Fruit fly (Drosophila melanogaster): ENCODE results near the gene CG33170.

The CG33170 gene

DNA sequence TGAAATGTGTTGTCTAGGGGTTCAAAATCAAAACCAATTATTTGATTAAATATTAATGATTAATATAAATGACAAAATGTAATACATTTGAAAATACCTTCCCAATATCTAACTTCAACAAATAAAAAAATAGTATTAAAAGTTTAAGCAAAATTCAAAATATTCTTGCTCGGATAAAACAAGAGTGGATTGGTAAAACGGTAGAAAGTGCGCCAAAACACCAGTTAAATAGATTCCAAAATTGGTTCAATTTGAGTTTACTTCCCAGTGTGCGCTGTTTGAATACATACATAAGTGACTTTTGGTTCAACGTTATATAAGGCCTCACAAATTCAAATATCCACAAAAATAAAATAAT, 640 bp downstream of the CG33170 start (continued):
- TF ChIP-seq tx (GFP tag; optimal IDR thresholded peaks at IDR 0.05) (no peak), gce (GFP tag; IDR thresholded peaks at IDR 0.05) (0 out of 3 replicates have a peak, but pooled peaks have one; percentile 15), NC2β (GFP tag; optimal IDR thresholded peaks at IDR 0.05) (no peak), hb (GFP tag; IDR thresholded peaks at IDR 0.05; ENCODE audit: partially characterized antibody) (no peak; the same call in 2 of the 3 replicates), CG10462 (GFP tag; optimal IDR thresholded peaks at IDR 0.05) (peak; percentile 17), CG7839 (tag; optimal IDR thresholded peaks at IDR 0.05) (peak; percentile 86), CG10565 (GFP tag; optimal IDR thresholded peaks at IDR 0.05) (no peak), GATAe (GFP tag; conservative IDR thresholded peaks at IDR 0.05) (0 out of 2 replicates have a peak, but pooled peaks have one; percentile 30), CG4282 (GFP tag; optimal IDR thresholded peaks at IDR 0.05) (no peak), Tbp (GFP tag; optimal IDR thresholded peaks at IDR 0.05) (no peak), caup (GFP tag; optimal IDR thresholded peaks at IDR 0.05; ENCODE audit: severe bottlenecking) (peak; percentile 58), Optix (GFP tag; IDR thresholded peaks at IDR 0.05) (0 out of 3 replicates have a peak, but pooled peaks have one; percentile 22), CG7556 (GFP tag; optimal IDR thresholded peaks at IDR 0.05) (peak; percentile 81), Hand (GFP tag; optimal IDR thresholded peaks at IDR 0.05) (peak; percentile 61), CG6813 (GFP tag; optimal IDR thresholded peaks at IDR 0.05) (peak; percentile 62), CG10209 (GFP tag; optimal IDR thresholded peaks at IDR 0.05) (peak; percentile 67), Dp (GFP tag; optimal IDR thresholded peaks at IDR 0.05) (no peak), CG4854 (GFP tag; optimal IDR thresholded peaks at IDR 0.05) (peak; percentile 21), CG7963 (GFP tag; IDR thresholded peaks at IDR 0.05; ENCODE audit: partially characterized antibody) (no peak), dm (GFP tag; optimal IDR thresholded peaks at IDR 0.05) (no peak), mirr (GFP tag; optimal IDR thresholded peaks at IDR 0.05) (no peak), Dip3 (GFP tag; optimal IDR thresholded peaks at IDR 0.05) (no peak), Elba2 (GFP tag; optimal IDR thresholded peaks at IDR 0.05) (no peak), CG3726 (GFP tag; IDR thresholded peaks at IDR 0.05) (no peak), klu (GFP tag; IDR thresholded peaks at IDR 0.05) (0 out of 2 replicates have a peak, but pooled peaks have one; percentile 18), B-H2 (GFP tag; optimal IDR thresholded peaks at IDR 0.05) (peak; percentile 4), dmrt11E (tag; optimal IDR thresholded peaks at IDR 0.05) (peak; percentile 2), E2f2 (GFP tag; IDR thresholded peaks at IDR 0.05) (peak; percentile 53; the same call in 1 of the 2 replicates), Hr51 (GFP tag; optimal IDR thresholded peaks at IDR 0.05) (peak in 1 of 2 experiments; percentile 91), unc-4 (GFP tag; IDR thresholded peaks at IDR 0.05; ENCODE audit: partially characterized antibody) (no peak), CoRest (tag; optimal IDR thresholded peaks at IDR 0.05) (peak; percentile 86), tap (tag; optimal IDR thresholded peaks at IDR 0.05) (peak; percentile 38), CG5245 (GFP tag; optimal IDR thresholded peaks at IDR 0.05) (peak; percentile 35), Mes4 (GFP tag; optimal IDR thresholded peaks at IDR 0.05) (no peak), CG17385 (GFP tag; optimal IDR thresholded peaks at IDR 0.05) (peak; percentile 74), chinmo (GFP tag; IDR thresholded peaks at IDR 0.05; ENCODE audit: partially characterized antibody) (no peak), Myb (GFP tag; optimal IDR thresholded peaks at IDR 0.05) (no peak), Dek (tag; optimal IDR thresholded peaks at IDR 0.05) (peak; percentile 49), CG18764 (GFP tag; optimal IDR thresholded peaks at IDR 0.05) (no peak), CG14441 (GFP tag; IDR thresholded peaks at IDR 0.05) (peak; percentile 59), pros (GFP tag; optimal IDR thresholded peaks at IDR 0.05) (no peak), Chrac-16 (GFP tag; optimal IDR thresholded peaks at IDR 0.05) (peak; percentile 48), CG32532 (GFP tag; IDR thresholded peaks at IDR 0.05) (peak; percentile 69; the same call in 1 of the 2 replicates), grau (tag; optimal IDR thresholded peaks at IDR 0.05) (peak; percentile 84), Sox100B (GFP tag; optimal IDR thresholded peaks at IDR 0.05) (peak; percentile 78), CG3281 (GFP tag; optimal IDR thresholded peaks at IDR 0.05) (peak; percentile 76), CG7987 (GFP tag; optimal IDR thresholded peaks at IDR 0.05) (no peak), CG32772 (GFP tag; IDR thresholded peaks at IDR 0.05) (0 out of 2 replicates have a peak, but pooled peaks have one; percentile 31), CG16813 (GFP tag; IDR thresholded peaks at IDR 0.05; ENCODE audit: partially characterized antibody) (no peak), fu2 (GFP tag; optimal IDR thresholded peaks at IDR 0.05) (no peak)

Data from whole organism, embryonic.